Worm (Caenorhabditis elegans) whole organism, L1 larva: ENCODE measurements around the gene sphr-1.

Experiments
- ama-1 ChIP-seq: fragments of 150-350 bp; optimal IDR thresholded peaks from 2 replicates; lab custom pipeline; 2014
- hlh-4 ChIP-seq: sonication (generic microtip); optimal IDR thresholded peaks from 2 replicates; lab custom pipeline; 2016; ENCODE audit warnings: mild to moderate bottlenecking, missing genetic modification characterization, missing compliant biosample characterization
- pag-3 ChIP-seq: sonication (generic microtip); optimal IDR thresholded peaks from 2 replicates; lab custom pipeline; 2017; ENCODE audit warnings: missing genetic modification characterization, mild to moderate bottlenecking, missing compliant biosample characterization, antibody characterized with exemption, borderline replicate concordance; ENCODE audit not compliant: insufficient read depth
- sox-4 ChIP-seq: sonication (generic microtip); optimal IDR thresholded peaks from 2 replicates; lab custom pipeline; 2016; ENCODE audit warnings: missing genetic modification characterization, missing compliant biosample characterization
- unc-86 ChIP-seq: sonication (generic microtip); optimal IDR thresholded peaks from 2 replicates; lab custom pipeline; 2016; ENCODE audit warnings: missing genetic modification characterization, missing compliant biosample characterization

ce11 chrV:9221566-9221965 lies 30.2 kb downstream of the sphr-1 start, which contains the start of gene grd-6:
- no peak for TF ChIP-seq unc-86
- no peak for TF ChIP-seq hlh-4 (tag; lab: Kevin White, UChicago)
- TF ChIP-seq sox-4 (tag; lab: Kevin White, UChicago): no peak
- no peak for TF ChIP-seq ama-1 (lab: Kevin White, UChicago)
- TF ChIP-seq pag-3: no peak
